Fruit fly (Drosophila melanogaster) whole organism, embryonic: ENCODE data around the gene PIG-T.

ENCODE experiments used
- Adf1 ChIP-seq: fragments of 200-800 bp; sonication (Bioruptor generic); IDR thresholded peaks from 2 replicates; pipeline ENCODE4 v1.3.6; 2022; ENCODE audit warnings: missing biosample characterization, missing genetic modification characterization
- Atf3 ChIP-seq: fragments of 200-800 bp; sonication (Bioruptor generic); optimal IDR thresholded peaks from 3 replicates; lab custom pipeline; 2016; ENCODE audit warnings: missing biosample characterization, missing genetic modification characterization
- Awh ChIP-seq: fragments of 200-800 bp; sonication (Bioruptor generic); IDR thresholded peaks from 2 replicates; pipeline ENCODE4, ENCODE4 v1.3.6; 2022; ENCODE audit warnings: missing biosample characterization, missing genetic modification characterization
- Bdp1 ChIP-seq: fragments of 200-800 bp; sonication (Bioruptor generic); optimal IDR thresholded peaks from 3 replicates; lab custom pipeline; 2016; ENCODE audit warnings: missing biosample characterization, missing genetic modification characterization
- Bgb ChIP-seq: fragments of 200-800 bp; sonication (Bioruptor generic); IDR thresholded peaks from 2 replicates; pipeline ENCODE4 v1.3.6; 2022; ENCODE audit warnings: missing biosample characterization, missing genetic modification characterization; ENCODE audit not compliant: partially characterized antibody
- Blimp-1 ChIP-seq: fragments of 200-800 bp; sonication (Bioruptor generic); optimal IDR thresholded peaks from 3 replicates; lab custom pipeline; 2018; ENCODE audit warnings: missing biosample characterization, missing genetic modification characterization, mild to moderate bottlenecking, moderate library complexity, missing genetic modification reagents
- CG10267 ChIP-seq: fragments of 200-800 bp; sonication (Bioruptor generic); optimal IDR thresholded peaks from 2 replicates; lab custom pipeline; 2018; ENCODE audit warnings: missing biosample characterization, mild to moderate bottlenecking, missing genetic modification characterization, moderate library complexity
- CG10366 ChIP-seq: fragments of 200-800 bp; sonication (Bioruptor generic); IDR thresholded peaks from 2 replicates; pipeline ENCODE4 v1.3.6; 2022; ENCODE audit warnings: missing biosample characterization, missing genetic modification characterization
- CG11560 ChIP-seq: fragments of 200-800 bp; sonication (Bioruptor generic); IDR thresholded peaks from 3 replicates; pipeline ENCODE4 v1.3.6; 2022; ENCODE audit warnings: missing biosample characterization, missing genetic modification characterization
- CG1233 ChIP-seq: fragments of 200-800 bp; sonication (Bioruptor generic); optimal IDR thresholded peaks from 4 replicates; lab custom pipeline; 2018; ENCODE audit warnings: missing biosample characterization, mild to moderate bottlenecking, missing genetic modification characterization
- CG14860 ChIP-seq: fragments of 200-800 bp; sonication (Bioruptor generic); IDR thresholded peaks from 3 replicates; pipeline ENCODE4 v1.3.6; 2022; ENCODE audit warnings: missing biosample characterization, missing genetic modification characterization; ENCODE audit not compliant: partially characterized antibody
- CG15269 ChIP-seq: fragments of 200-800 bp; sonication (Bioruptor generic); optimal IDR thresholded peaks from 2 replicates; lab custom pipeline; 2018; ENCODE audit warnings: missing biosample characterization, mild to moderate bottlenecking, missing genetic modification characterization, moderate library complexity
- CG1603 ChIP-seq: fragments of 200-800 bp; sonication (Bioruptor generic); optimal IDR thresholded peaks from 2 replicates; lab custom pipeline; 2019; ENCODE audit warnings: missing biosample characterization, mild to moderate bottlenecking, missing genetic modification characterization, moderate library complexity
- CG18262 ChIP-seq: fragments of 200-800 bp; optimal IDR thresholded peaks from 3 replicates; lab custom pipeline; 2019; ENCODE audit warnings: missing biosample characterization, mild to moderate bottlenecking, missing genetic modification characterization, moderate library complexity
- CG18599 ChIP-seq: fragments of 200-800 bp; sonication (Bioruptor generic); optimal IDR thresholded peaks from 3 replicates; lab custom pipeline; 2017; ENCODE audit warnings: missing biosample characterization, missing genetic modification characterization, mild to moderate bottlenecking, moderate library complexity, missing genetic modification reagents
- CG2678 ChIP-seq: fragments of 200-800 bp; sonication (Bioruptor generic); optimal IDR thresholded peaks from 3 replicates; lab custom pipeline; 2019; ENCODE audit warnings: missing biosample characterization, mild to moderate bottlenecking, missing genetic modification characterization, moderate library complexity
- CG30431 ChIP-seq: fragments of 200-800 bp; sonication (Bioruptor generic); optimal IDR thresholded peaks from 2 replicates; lab custom pipeline; 2017; ENCODE audit warnings: missing biosample characterization, missing genetic modification characterization
- CG4854 ChIP-seq: fragments of 200-800 bp; sonication (Bioruptor generic); optimal IDR thresholded peaks from 2 replicates; lab custom pipeline; 2016; ENCODE audit warnings: missing biosample characterization, missing genetic modification characterization, inconsistent platforms
- CG6791 ChIP-seq: fragments of 200-800 bp; sonication (Bioruptor generic); IDR thresholded peaks from 3 replicates; pipeline ENCODE4 v1.3.6; 2022; ENCODE audit warnings: missing biosample characterization, missing genetic modification characterization; ENCODE audit not compliant: partially characterized antibody
- CG7987 ChIP-seq: fragments of 200-800 bp; sonication (Bioruptor generic); optimal IDR thresholded peaks from 2 replicates; lab custom pipeline; 2018; ENCODE audit warnings: missing biosample characterization, mild to moderate bottlenecking, missing genetic modification characterization, moderate library complexity
- CG8388 ChIP-seq: fragments of 200-800 bp; sonication (Bioruptor generic); optimal IDR thresholded peaks from 2 replicates; lab custom pipeline; 2019; ENCODE audit warnings: missing biosample characterization, mild to moderate bottlenecking, missing genetic modification characterization, moderate library complexity
- CTCF ChIP-seq: fragments of 200-800 bp; sonication (Bioruptor generic); optimal IDR thresholded peaks from 2 replicates; lab custom pipeline; 2017; ENCODE audit warnings: missing biosample characterization, mild to moderate bottlenecking, missing genetic modification characterization, moderate library complexity
- Dbx ChIP-seq: fragments of 200-800 bp; sonication (Bioruptor generic); IDR thresholded peaks from 3 replicates; pipeline ENCODE4 v1.3.6; 2022; ENCODE audit warnings: missing biosample characterization, missing genetic modification characterization
- E2f1 ChIP-seq: fragments of 200-800 bp; sonication (Bioruptor generic); IDR thresholded peaks from 2 replicates; pipeline ENCODE4 v1.3.6; 2022; ENCODE audit warnings: missing biosample characterization, missing genetic modification characterization
- Ets65A ChIP-seq: fragments of 200-800 bp; sonication (Bioruptor generic); peaks from one replicate; lab custom pipeline; 2016; ENCODE audit warnings: missing biosample characterization, missing genetic modification characterization
- HLHmδ ChIP-seq: fragments of 200-800 bp; sonication (Bioruptor generic); optimal IDR thresholded peaks from 2 replicates; lab custom pipeline; 2018; ENCODE audit warnings: missing biosample characterization, mild to moderate bottlenecking, missing genetic modification characterization, moderate library complexity
- Hr51 ChIP-seq, 2 experiments: fragments of 200-800 bp; sonication (Bioruptor generic); optimal IDR thresholded peaks; 2 replicates in 1 of 2; 3 replicates in 1 of 2; lab custom pipeline; 2016 to 2018; ENCODE audit warnings: missing biosample characterization in 2 of 2, missing genetic modification characterization in 2 of 2, mild to moderate bottlenecking in 1 of 2, moderate library complexity in 1 of 2
- Hsf ChIP-seq: fragments of 200-800 bp; sonication (Bioruptor generic); optimal IDR thresholded peaks from 3 replicates; lab custom pipeline; 2016; ENCODE audit warnings: missing biosample characterization, missing genetic modification characterization
- Jarid2 ChIP-seq: fragments of 200-800 bp; sonication (Bioruptor generic); optimal IDR thresholded peaks from 3 replicates; lab custom pipeline; 2017; ENCODE audit warnings: mild to moderate bottlenecking, missing biosample characterization, missing genetic modification reagents, missing genetic modification characterization
- Optix ChIP-seq: fragments of 200-800 bp; sonication (Bioruptor generic); IDR thresholded peaks from 3 replicates; pipeline ENCODE4 v1.3.6; 2022; ENCODE audit warnings: missing biosample characterization, missing genetic modification characterization
- Ravus ChIP-seq: fragments of 200-800 bp; sonication (Bioruptor generic); IDR thresholded peaks from 2 replicates; pipeline ENCODE4 v1.3.6; 2022; ENCODE audit warnings: missing biosample characterization, missing genetic modification characterization
- Xbp1 ChIP-seq: fragments of 200-800 bp; sonication (Bioruptor generic); optimal IDR thresholded peaks from 3 replicates; lab custom pipeline; 2016; ENCODE audit warnings: missing biosample characterization, mild to moderate bottlenecking, missing genetic modification characterization
- Xrp1 ChIP-seq: fragments of 200-800 bp; sonication (Bioruptor generic); IDR thresholded peaks from 2 replicates; pipeline ENCODE4 v1.3.6; 2022; ENCODE audit warnings: missing biosample characterization, missing genetic modification characterization
- bowl ChIP-seq: fragments of 200-800 bp; sonication (Bioruptor generic); IDR thresholded peaks from 2 replicates; pipeline ENCODE4 v1.3.6; 2022; ENCODE audit warnings: missing biosample characterization, missing genetic modification characterization
- bsh ChIP-seq, 2 experiments: fragments of 200-800 bp; sonication (Bioruptor generic); optimal IDR thresholded peaks; 2 replicates each; lab custom pipeline; 2017 to 2018; ENCODE audit warnings: mild to moderate bottlenecking in 2 of 2, missing biosample characterization in 2 of 2, missing genetic modification characterization in 2 of 2, moderate library complexity in 1 of 2
- corto ChIP-seq: fragments of 200-800 bp; sonication (Bioruptor generic); optimal IDR thresholded peaks from 2 replicates; lab custom pipeline; 2016; ENCODE audit warnings: missing biosample characterization, mild to moderate bottlenecking, missing genetic modification characterization, moderate library complexity
- crp ChIP-seq, 2 experiments: fragments of 200-800 bp; sonication (Bioruptor generic); optimal IDR thresholded peaks; 2 replicates in 1 of 2; 3 replicates in 1 of 2; lab custom pipeline; 2017; ENCODE audit warnings: missing biosample characterization in 2 of 2, missing genetic modification characterization in 2 of 2, mild to moderate bottlenecking in 1 of 2, moderate library complexity in 1 of 2
- danr ChIP-seq: fragments of 200-800 bp; sonication (Bioruptor generic); IDR thresholded peaks from 2 replicates; pipeline ENCODE4 v1.3.6; 2022; ENCODE audit warnings: missing biosample characterization, missing genetic modification characterization
- fu2 ChIP-seq: fragments of 200-800 bp; sonication (Bioruptor generic); optimal IDR thresholded peaks from 2 replicates; lab custom pipeline; 2016; ENCODE audit warnings: missing biosample characterization, missing genetic modification characterization
- gcm2 ChIP-seq: fragments of 200-800 bp; sonication (Bioruptor generic); optimal IDR thresholded peaks from 2 replicates; lab custom pipeline; 2016; ENCODE audit warnings: missing biosample characterization, missing genetic modification characterization
- nmo ChIP-seq: fragments of 200-800 bp; sonication (Bioruptor generic); optimal IDR thresholded peaks from 2 replicates; lab custom pipeline; 2018; ENCODE audit warnings: missing biosample characterization, mild to moderate bottlenecking, missing genetic modification characterization, moderate library complexity
- pb ChIP-seq: fragments of 200-800 bp; sonication (Bioruptor generic); optimal IDR thresholded peaks from 3 replicates; lab custom pipeline; 2016; ENCODE audit warnings: missing biosample characterization, missing genetic modification characterization
- repo ChIP-seq: fragments of 200-800 bp; sonication (Bioruptor generic); optimal IDR thresholded peaks from 2 replicates; lab custom pipeline; 2016; ENCODE audit warnings: missing biosample characterization, missing genetic modification characterization
- ro ChIP-seq: fragments of 200-800 bp; sonication (Bioruptor generic); IDR thresholded peaks from 2 replicates; pipeline ENCODE4 v1.3.6; 2022; ENCODE audit warnings: missing biosample characterization, missing genetic modification characterization
- run ChIP-seq: fragments of 200-800 bp; sonication (Bioruptor generic); optimal IDR thresholded peaks from 3 replicates; lab custom pipeline; 2018; ENCODE audit warnings: missing biosample characterization, mild to moderate bottlenecking, missing genetic modification characterization
- salm ChIP-seq: fragments of 200-800 bp; sonication (Bioruptor generic); optimal IDR thresholded peaks from 2 replicates; lab custom pipeline; 2018; ENCODE audit warnings: missing biosample characterization, mild to moderate bottlenecking, missing genetic modification characterization
- zen2 ChIP-seq: fragments of 200-800 bp; sonication (Bioruptor generic); IDR thresholded peaks from 3 replicates; pipeline ENCODE4 v1.3.6; 2022; ENCODE audit warnings: missing biosample characterization, missing genetic modification characterization; ENCODE audit not compliant: partially characterized antibody
- zfh2 ChIP-seq: fragments of 200-800 bp; sonication (Bioruptor generic); optimal IDR thresholded peaks from 2 replicates; lab custom pipeline; 2016; ENCODE audit warnings: missing biosample characterization, missing genetic modification characterization

The PIG-T gene

dm6 chrX:8398177-8399018, 8.7 kb downstream of the PIG-T start, which contains the start of gene CG10555 (continued):
- TF ChIP-seq fu2 (GFP tag; lab: Kevin White, UChicago) (peak; percentile 90), zen2 (GFP tag; lab: Robert Waterston, UW) (peak; percentile 28; the same call in 1 of the 3 replicates), Ravus (GFP tag; lab: Robert Waterston, UW) (peak; percentile 16; the same call in 1 of the 2 replicates), ro (peak; percentile 51), CG1603 (tag; lab: Kevin White, UChicago) (peak; percentile 95), CG10267 (tag; lab: Kevin White, UChicago) (peak; percentile 90), CG15269 (peak; percentile 69), Bdp1 (GFP tag; lab: Kevin White, UChicago) (peak; percentile 84), Hsf (GFP tag; lab: Kevin White, UChicago) (peak; percentile 95), bowl (peak; percentile 51; the same call in 1 of the 2 replicates), CG14860 (GFP tag; lab: Robert Waterston, UW) (peak; percentile 81), CG8388 (GFP tag; lab: Kevin White, UChicago) (peak; percentile 67), CG18262 (tag; lab: Kevin White, UChicago) (peak; percentile 75), CG11560 (tag; lab: Robert Waterston, UW) (peak; percentile 67; the same call in 2 of the 3 replicates), CG1233 (peak; percentile 35), pb (peak; percentile 75), Xrp1 (GFP tag; lab: Robert Waterston, UW) (peak; percentile 95), Atf3 (peak; percentile 77), CG18599 (peak; percentile 77), repo (GFP tag; lab: Kevin White, UChicago) (peak; percentile 87), CG30431 (peak; percentile 73), run (tag; lab: Kevin White, UChicago) (no peak), Optix (peak; percentile 93), CG2678 (tag; lab: Kevin White, UChicago) (peak; percentile 73), corto (GFP tag; lab: Kevin White, UChicago) (peak; percentile 33), CG7987 (peak; percentile 42), CG6791 (peak; percentile 75), bsh (GFP tag; optimal IDR thresholded peaks at IDR 0.05; lab: Kevin White, UChicago) (peak in 1 of 2 experiments; percentile 81), Ets65A (peak; percentile 99), Adf1 (GFP tag; lab: Robert Waterston, UW) (peak; percentile 54), CG4854 (GFP tag; lab: Kevin White, UChicago) (peak; percentile 76), Jarid2 (peak; percentile 43), CTCF (GFP tag; lab: Kevin White, UChicago) (no peak), CG10366 (GFP tag; lab: Robert Waterston, UW) (peak; percentile 91), crp (GFP tag; optimal IDR thresholded peaks at IDR 0.05; lab: Kevin White, UChicago) (peak in 1 of 2 experiments; percentile 64), Dbx (GFP tag; lab: Robert Waterston, UW) (peak; percentile 92), Xbp1 (peak; percentile 89), gcm2 (peak; percentile 71), Hr51 (GFP tag; optimal IDR thresholded peaks at IDR 0.05; lab: Kevin White, UChicago) (peak; percentile 80 to 87), Awh (GFP tag; lab: Robert Waterston, UW) (peak; percentile 63), danr (GFP tag; lab: Robert Waterston, UW) (peak; percentile 76), E2f1 (GFP tag; lab: Robert Waterston, UW) (peak; percentile 83), Bgb (GFP tag; lab: Robert Waterston, UW) (peak; percentile 80), salm (tag; lab: Kevin White, UChicago) (no peak), Blimp-1 (GFP tag; lab: Kevin White, UChicago) (peak; percentile 87), HLHmδ (no peak), nmo (GFP tag; lab: Kevin White, UChicago) (peak; percentile 87), zfh2 (GFP tag; lab: Kevin White, UChicago) (peak; percentile 92)
